Fruit fly (Drosophila melanogaster) Kc167 (cell line): ENCODE measurements around the gene Ugt37A3.

Experiments used
- Myc ChIP-seq: fragments of >200 bp; optimal IDR thresholded peaks from 2 replicates; lab custom pipeline; 2017; ENCODE audit warnings: missing external identifiers
- Sin3A ChIP-seq: fragments of >200 bp; optimal IDR thresholded peaks from 2 replicates; lab custom pipeline; 2018; ENCODE audit warnings: missing external identifiers
- h ChIP-seq: fragments of >200 bp; optimal IDR thresholded peaks from 3 replicates; lab custom pipeline; 2018; ENCODE audit warnings: missing external identifiers
- insv ChIP-seq: fragments of >200 bp; optimal IDR thresholded peaks from 3 replicates; lab custom pipeline; 2018; ENCODE audit warnings: missing external identifiers
- psq ChIP-seq: fragments of >200 bp; optimal IDR thresholded peaks from 2 replicates; lab custom pipeline; 2017; ENCODE audit warnings: missing external identifiers
- ttk ChIP-seq: sonication (Bioruptor generic); optimal IDR thresholded peaks from 2 replicates; lab custom pipeline; 2017; ENCODE audit warnings: missing external identifiers

dm6 chr3R:12727944-12728649 is 15.4 kb downstream of the Ugt37A3 start:
- TF ChIP-seq h (lab: Kevin White, UChicago) (no peak), Myc (lab: Kevin White, UChicago) (no peak), ttk (no peak), Sin3A (lab: Kevin White, UChicago) (no peak), insv (lab: Kevin White, UChicago) (no peak), psq (no peak)
